Worm (Caenorhabditis elegans) whole organism, midembryonic: ENCODE results near the gene W01C9.2.

ENCODE experiments used
- cog-1 ChIP-seq: sonication (generic microtip); optimal IDR thresholded peaks from 2 replicates; lab custom pipeline; 2016; ENCODE audit warnings: missing genetic modification characterization, missing compliant biosample characterization
- flt-1 ChIP-seq: fragments of 200-800 bp; sonication (Bioruptor generic); IDR thresholded peaks from 2 replicates; pipeline ENCODE4 v1.3.6; 2022; ENCODE audit warnings: missing genetic modification characterization, missing compliant biosample characterization
- klf-2 ChIP-seq: fragments of 200-800 bp; sonication (Bioruptor generic); conservative IDR thresholded peaks from 2 replicates; pipeline ENCODE4 v1.3.6; 2022; ENCODE audit warnings: missing genetic modification reagents, missing genetic modification characterization, missing compliant biosample characterization
- med-1 ChIP-seq: sonication (generic microtip); optimal IDR thresholded peaks from 2 replicates; lab custom pipeline; 2017; ENCODE audit warnings: missing genetic modification characterization, mild to moderate bottlenecking, missing compliant biosample characterization, antibody characterized with exemption, missing genetic modification reagents; ENCODE audit not compliant: insufficient read depth
- ztf-23 ChIP-seq: fragments of 200-800 bp; sonication (Bioruptor generic); IDR thresholded peaks from 2 replicates; pipeline ENCODE4 v1.3.6; 2022; ENCODE audit warnings: missing genetic modification reagents, missing genetic modification characterization, missing compliant biosample characterization
- ztf-29 ChIP-seq: fragments of 200-800 bp; sonication (Bioruptor generic); IDR thresholded peaks from 2 replicates; pipeline ENCODE4 v1.3.6; 2022; ENCODE audit warnings: missing genetic modification reagents, missing genetic modification characterization, missing compliant biosample characterization

DNA sequence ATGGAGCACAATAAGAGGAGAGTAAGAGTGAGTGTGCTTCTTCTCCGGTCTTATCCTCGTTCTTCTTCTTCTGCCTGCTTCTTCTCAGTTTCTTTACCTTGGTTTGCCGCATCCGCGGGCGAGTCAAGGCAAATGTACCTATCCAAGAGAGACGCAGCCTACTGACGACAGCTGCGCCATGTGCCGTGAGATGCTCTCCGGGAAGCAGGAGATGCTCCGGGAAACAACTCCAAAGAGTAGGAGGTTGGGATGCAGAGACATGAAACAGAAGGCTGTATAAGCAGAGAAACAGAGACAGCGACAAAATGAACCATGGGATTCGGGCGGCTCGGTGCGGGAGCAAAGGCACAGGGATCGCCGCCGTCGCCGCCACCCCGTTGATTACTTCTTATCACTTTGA lies 37.1 kb upstream of the W01C9.2 start:
- TF ChIP-seq med-1, result no peak
- no peak for TF ChIP-seq ztf-29 (GFP tag; lab: Robert Waterston, UW)
- TF ChIP-seq ztf-23 (GFP tag; lab: Robert Waterston, UW), result no peak
- TF ChIP-seq flt-1, result 0 out of 2 replicates have a peak, but pooled peaks have one; percentile 47
- no peak for TF ChIP-seq klf-2 (GFP tag; lab: Robert Waterston, UW)
- no peak for TF ChIP-seq cog-1 (tag; lab: Kevin White, UChicago)
